Worm (Caenorhabditis elegans) whole organism, young adult: ENCODE data around the gene srw-139.

Experiments
- B0261.1 ChIP-seq: sonication (generic microtip); optimal IDR thresholded peaks from 2 replicates; lab custom pipeline; 2016; ENCODE audit warnings: mild to moderate bottlenecking, missing genetic modification characterization, moderate library complexity, missing compliant biosample characterization
- Y53F4B.3 ChIP-seq: fragments of 200-800 bp; sonication (Bioruptor generic); IDR thresholded peaks from 2 replicates; pipeline ENCODE4 v1.3.6; 2022; ENCODE audit warnings: missing genetic modification reagents, missing genetic modification characterization, missing compliant biosample characterization
- attf-5 ChIP-seq: fragments of 200-800 bp; sonication (Bioruptor generic); optimal IDR thresholded peaks from 2 replicates; lab custom pipeline; 2018; ENCODE audit warnings: mild to moderate bottlenecking, missing genetic modification characterization, missing compliant biosample characterization
- chd-7 ChIP-seq: sonication (generic microtip); optimal IDR thresholded peaks from 2 replicates; lab custom pipeline; 2016; ENCODE audit warnings: mild to moderate bottlenecking, missing genetic modification characterization, moderate library complexity, missing compliant biosample characterization
- lin-26 ChIP-seq: fragments of 200-800 bp; sonication (Bioruptor generic); IDR thresholded peaks from 2 replicates; pipeline ENCODE4 v1.3.6; 2022; ENCODE audit warnings: missing genetic modification reagents, missing genetic modification characterization, missing compliant biosample characterization
- lin-35 ChIP-seq, 3 experiments: fragments of 150-350 bp in 2 of 3; sonication (generic microtip) in 1 of 3; optimal IDR thresholded peaks; 2 replicates each; lab custom pipeline; 2014 to 2018; ENCODE audit warnings: missing biosample characterization in 3 of 3, missing genetic modification characterization in 3 of 3, missing genetic modification reagents in 3 of 3
- pha-4 ChIP-seq: fragments of 150-350 bp; sonication (generic microtip); optimal IDR thresholded peaks from 2 replicates; lab custom pipeline; 2014; ENCODE audit warnings: missing biosample characterization, missing genetic modification reagents, missing genetic modification characterization
- rcor-1 ChIP-seq: fragments of 200-800 bp; sonication (Bioruptor generic); IDR thresholded peaks from 2 replicates; pipeline ENCODE4 v1.3.6; 2022; ENCODE audit warnings: missing genetic modification reagents, missing genetic modification characterization, missing compliant biosample characterization
- snpc-4 ChIP-seq, 5 experiments: fragments of 150-350 bp in 1 of 5; sonication (generic microtip) in 4 of 5; optimal IDR thresholded peaks; 2 replicates each; lab custom pipeline; 2014 to 2018; ENCODE audit warnings: missing genetic modification characterization in 5 of 5, missing biosample characterization in 3 of 5, antibody characterized with exemption in 2 of 5, mild to moderate bottlenecking in 2 of 5, missing compliant biosample characterization in 2 of 5, missing genotype in 2 of 5, moderate library complexity in 2 of 5, missing genetic modification reagents in 1 of 5
- tbx-9 ChIP-seq: sonication (generic microtip); optimal IDR thresholded peaks from 2 replicates; lab custom pipeline; 2016; ENCODE audit warnings: borderline replicate concordance, missing genetic modification characterization, inconsistent platforms, missing compliant biosample characterization
- ztf-25 ChIP-seq: fragments of 200-800 bp; sonication (Bioruptor generic); IDR thresholded peaks from 2 replicates; pipeline ENCODE4 v1.3.6; 2022; ENCODE audit warnings: missing genetic modification reagents, missing genetic modification characterization, missing compliant biosample characterization

DNA sequence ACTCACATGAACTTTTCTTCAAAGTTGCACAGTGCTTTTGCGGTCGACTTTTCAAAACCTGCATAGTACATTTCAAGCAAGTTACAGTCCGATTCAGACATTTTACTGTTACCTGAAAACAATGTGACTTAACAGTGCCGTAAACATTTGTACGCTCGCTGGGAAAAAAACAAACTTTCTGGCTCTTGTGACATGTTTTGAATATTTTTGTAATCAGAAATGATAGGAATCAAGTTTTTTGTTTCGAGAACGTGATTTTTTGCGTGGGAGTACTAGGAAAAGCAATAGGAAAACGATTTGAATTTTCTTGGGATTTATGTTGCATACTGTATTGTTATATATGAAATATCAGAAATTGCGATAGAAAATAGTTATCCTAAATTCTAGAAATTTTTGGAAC lies 10.9 kb upstream of the srw-139 start, which contains the start of gene srw-120:
- TF ChIP-seq attf-5 (GFP tag; lab: Kevin White, UChicago) (no peak), tbx-9 (tag; lab: Kevin White, UChicago) (no peak), pha-4 (no peak), snpc-4 (GFP tag; optimal IDR thresholded peaks at IDR 0.05; lab: Kevin White, UChicago) (no peak), snpc-4 (tag; optimal IDR thresholded peaks at IDR 0.05; lab: Kevin White, UChicago) (no peak), lin-35 (GFP tag; optimal IDR thresholded peaks at IDR 0.05; lab: Kevin White, UChicago) (no peak), rcor-1 (GFP tag; lab: Robert Waterston, UW) (no peak), ztf-25 (GFP tag; lab: Robert Waterston, UW) (no peak), lin-26 (GFP tag; lab: Robert Waterston, UW) (no peak), B0261.1 (tag; lab: Kevin White, UChicago) (no peak), Y53F4B.3 (GFP tag; lab: Robert Waterston, UW) (no peak), chd-7 (tag; lab: Kevin White, UChicago) (no peak)
